Fruit fly (Drosophila melanogaster) whole organism, pupa: Measurements from ENCODE around the gene CG34125.

Source experiments
- CG14655 ChIP-seq: fragments of 200-800 bp; sonication (Bioruptor generic); optimal IDR thresholded peaks from 3 replicates; lab custom pipeline; 2017; ENCODE audit warnings: mild to moderate bottlenecking, missing biosample characterization, missing genetic modification reagents, missing genetic modification characterization
- CG17806 ChIP-seq: fragments of 200-800 bp; sonication (Bioruptor generic); optimal IDR thresholded peaks from 2 replicates; lab custom pipeline; 2018; ENCODE audit warnings: missing biosample characterization, mild to moderate bottlenecking, missing genetic modification characterization, moderate library complexity
- Pif1B ChIP-seq: fragments of 200-800 bp; sonication (Bioruptor generic); optimal IDR thresholded peaks from 3 replicates; lab custom pipeline; 2016; ENCODE audit warnings: missing biosample characterization, missing genetic modification characterization

- TF ChIP-seq Pif1B (GFP tag; lab: Kevin White, UChicago) = no peak
- TF ChIP-seq CG17806 (tag; lab: Kevin White, UChicago) = no peak
- no peak for TF ChIP-seq CG14655
Measured at dm6 chr2L:4995837-4996136, 30.3 kb downstream of the CG34125 start.
